Fruit fly (Drosophila melanogaster) whole organism, embryonic: ENCODE results near the gene nudC.

Experiments
- CG12071 ChIP-seq: fragments of 200-800 bp; sonication (Bioruptor generic); optimal IDR thresholded peaks from 3 replicates; lab custom pipeline; 2018; ENCODE audit warnings: missing biosample characterization, mild to moderate bottlenecking, missing genetic modification characterization
- CG14014 ChIP-seq: fragments of 200-800 bp; sonication (Bioruptor generic); IDR thresholded peaks from 2 replicates; pipeline ENCODE4 v1.3.6; 2022; ENCODE audit warnings: missing biosample characterization, missing genetic modification characterization
- CG14667 ChIP-seq: fragments of 200-800 bp; sonication (Bioruptor generic); IDR thresholded peaks from 2 replicates; pipeline ENCODE4 v1.3.6; 2022; ENCODE audit warnings: missing biosample characterization, missing genetic modification characterization
- CG14710 ChIP-seq: fragments of 200-800 bp; sonication (Bioruptor generic); optimal IDR thresholded peaks from 3 replicates; lab custom pipeline; 2019; ENCODE audit warnings: missing biosample characterization, mild to moderate bottlenecking, missing genetic modification characterization, moderate library complexity
- CG1529 ChIP-seq: fragments of 200-800 bp; sonication (Bioruptor generic); optimal IDR thresholded peaks from 3 replicates; lab custom pipeline; 2018; ENCODE audit warnings: missing biosample characterization, missing genetic modification characterization
- CG16863 ChIP-seq: fragments of 200-800 bp; sonication (Bioruptor generic); optimal IDR thresholded peaks from 3 replicates; lab custom pipeline; 2016; ENCODE audit warnings: missing biosample characterization, missing genetic modification characterization
- CG17361 ChIP-seq: fragments of 200-800 bp; sonication (Bioruptor generic); IDR thresholded peaks from 3 replicates; pipeline ENCODE4 v1.3.6; 2022; ENCODE audit warnings: missing biosample characterization, missing genetic modification characterization
- CG17912 ChIP-seq: fragments of 200-800 bp; sonication (Bioruptor generic); optimal IDR thresholded peaks from 2 replicates; lab custom pipeline; 2018; ENCODE audit warnings: missing biosample characterization, mild to moderate bottlenecking, missing genetic modification characterization
- CG2116 ChIP-seq: fragments of 200-800 bp; sonication (Bioruptor generic); optimal IDR thresholded peaks from 3 replicates; lab custom pipeline; 2018; ENCODE audit warnings: missing biosample characterization, mild to moderate bottlenecking, missing genetic modification characterization
- CG30403 ChIP-seq: fragments of 200-800 bp; sonication (Bioruptor generic); optimal IDR thresholded peaks from 3 replicates; lab custom pipeline; 2016; ENCODE audit warnings: missing biosample characterization, missing genetic modification characterization
- CG31388 ChIP-seq: fragments of 200-800 bp; sonication (Bioruptor generic); optimal IDR thresholded peaks from 2 replicates; lab custom pipeline; 2016; ENCODE audit warnings: missing biosample characterization, missing genetic modification characterization
- CG33213 ChIP-seq: fragments of 200-800 bp; sonication (Bioruptor generic); optimal IDR thresholded peaks from 3 replicates; lab custom pipeline; 2016; ENCODE audit warnings: missing biosample characterization, missing genetic modification characterization
- CG34376 ChIP-seq: fragments of 200-800 bp; sonication (Bioruptor generic); optimal IDR thresholded peaks from 2 replicates; lab custom pipeline; 2018; ENCODE audit warnings: missing biosample characterization, mild to moderate bottlenecking, missing genetic modification characterization
- CG4404 ChIP-seq: fragments of 200-800 bp; sonication (Bioruptor generic); IDR thresholded peaks from 2 replicates; pipeline ENCODE4 v1.3.6; 2022; ENCODE audit warnings: missing biosample characterization, missing genetic modification characterization
- CG5180 ChIP-seq: fragments of 200-800 bp; sonication (Bioruptor generic); optimal IDR thresholded peaks from 3 replicates; lab custom pipeline; 2017; ENCODE audit warnings: missing biosample characterization, missing genetic modification characterization, mild to moderate bottlenecking, moderate library complexity, missing genetic modification reagents
- CG6175 ChIP-seq: fragments of 200-800 bp; sonication (Bioruptor generic); IDR thresholded peaks from 3 replicates; pipeline ENCODE4 v1.3.6; 2022; ENCODE audit warnings: missing biosample characterization, missing genetic modification characterization
- CG6765 ChIP-seq: fragments of 200-800 bp; sonication (Bioruptor generic); optimal IDR thresholded peaks from 3 replicates; lab custom pipeline; 2017; ENCODE audit warnings: missing biosample characterization, mild to moderate bottlenecking, missing genetic modification characterization
- CG7271 ChIP-seq: fragments of 200-800 bp; sonication (Bioruptor generic); optimal IDR thresholded peaks from 2 replicates; lab custom pipeline; 2018; ENCODE audit warnings: missing biosample characterization, mild to moderate bottlenecking, missing genetic modification characterization, moderate library complexity
- CG9437 ChIP-seq: fragments of 200-800 bp; sonication (Bioruptor generic); optimal IDR thresholded peaks from 2 replicates; lab custom pipeline; 2018; ENCODE audit warnings: missing biosample characterization, mild to moderate bottlenecking, missing genetic modification characterization
- CG9932 ChIP-seq: fragments of 200-800 bp; sonication (Bioruptor generic); IDR thresholded peaks from 2 replicates; pipeline ENCODE4 v1.3.6; 2022; ENCODE audit warnings: missing biosample characterization, missing genetic modification characterization
- Dad ChIP-seq: fragments of 200-800 bp; sonication (Bioruptor generic); optimal IDR thresholded peaks from 3 replicates; lab custom pipeline; 2016; ENCODE audit warnings: missing biosample characterization, missing genetic modification characterization
- HHEX ChIP-seq: fragments of 200-800 bp; sonication (Bioruptor generic); optimal IDR thresholded peaks from 3 replicates; lab custom pipeline; 2017; ENCODE audit warnings: missing biosample characterization, mild to moderate bottlenecking, missing genetic modification characterization, missing genetic modification reagents
- MBD-R2 ChIP-seq: fragments of 200-800 bp; sonication (Bioruptor generic); IDR thresholded peaks from 2 replicates; pipeline ENCODE4 v1.3.6; 2022; ENCODE audit warnings: missing biosample characterization, missing genetic modification characterization
- Six4 ChIP-seq: fragments of 200-800 bp; sonication (Bioruptor generic); optimal IDR thresholded peaks from 2 replicates; lab custom pipeline; 2016; ENCODE audit warnings: missing biosample characterization, missing genetic modification characterization
- Sox100B ChIP-seq: fragments of 200-800 bp; sonication (Bioruptor generic); optimal IDR thresholded peaks from 3 replicates; lab custom pipeline; 2018; ENCODE audit warnings: missing biosample characterization, mild to moderate bottlenecking, missing genetic modification characterization
- Sox102F ChIP-seq: fragments of 200-800 bp; sonication (Bioruptor generic); optimal IDR thresholded peaks from 2 replicates; lab custom pipeline; 2018; ENCODE audit warnings: missing biosample characterization, mild to moderate bottlenecking, missing genetic modification characterization, moderate library complexity
- Stat92E ChIP-seq, 3 experiments: fragments of >200 bp in 2 of 3; fragments of 200-800 bp in 1 of 3; sonication (Bioruptor generic) in 1 of 3; optimal IDR thresholded peaks; 2 replicates each; lab custom pipeline; 2017 to 2019; ENCODE audit warnings: missing biosample characterization in 3 of 3, missing genetic modification characterization in 3 of 3, mild to moderate bottlenecking in 1 of 3, moderate library complexity in 1 of 3
- Tbp ChIP-seq: fragments of >200 bp; optimal IDR thresholded peaks from 2 replicates; lab custom pipeline; 2018; ENCODE audit warnings: missing biosample characterization, missing genetic modification characterization
- Xrp1 ChIP-seq: fragments of 200-800 bp; sonication (Bioruptor generic); IDR thresholded peaks from 2 replicates; pipeline ENCODE4 v1.3.6; 2022; ENCODE audit warnings: missing biosample characterization, missing genetic modification characterization
- ase ChIP-seq: fragments of 200-800 bp; sonication (Bioruptor generic); IDR thresholded peaks from 3 replicates; pipeline ENCODE4 v1.3.6; 2022; ENCODE audit warnings: missing biosample characterization, missing genetic modification characterization
- bigmax ChIP-seq: fragments of 200-800 bp; sonication (Bioruptor generic); optimal IDR thresholded peaks from 2 replicates; lab custom pipeline; 2018; ENCODE audit warnings: missing biosample characterization, mild to moderate bottlenecking, missing genetic modification characterization
- cato ChIP-seq: fragments of 200-800 bp; sonication (Bioruptor generic); optimal IDR thresholded peaks from 2 replicates; lab custom pipeline; 2016; ENCODE audit warnings: missing biosample characterization, missing genetic modification characterization, borderline replicate concordance
- ci ChIP-seq: fragments of 200-800 bp; sonication (Bioruptor generic); IDR thresholded peaks from 3 replicates; pipeline ENCODE4 v1.3.6; 2022; ENCODE audit warnings: missing biosample characterization, missing genetic modification characterization
- crp ChIP-seq, 2 experiments: fragments of 200-800 bp; sonication (Bioruptor generic); optimal IDR thresholded peaks; 2 replicates in 1 of 2; 3 replicates in 1 of 2; lab custom pipeline; 2017; ENCODE audit warnings: missing biosample characterization in 2 of 2, missing genetic modification characterization in 2 of 2, mild to moderate bottlenecking in 1 of 2, moderate library complexity in 1 of 2
- ems ChIP-seq: fragments of 200-800 bp; sonication (Bioruptor generic); optimal IDR thresholded peaks from 3 replicates; lab custom pipeline; 2016; ENCODE audit warnings: missing biosample characterization, missing genetic modification characterization
- ewg ChIP-seq: fragments of 200-800 bp; sonication (Bioruptor generic); optimal IDR thresholded peaks from 3 replicates; lab custom pipeline; 2017; ENCODE audit warnings: mild to moderate bottlenecking, missing biosample characterization, missing genetic modification reagents, missing genetic modification characterization
- fd64A ChIP-seq: fragments of 200-800 bp; sonication (Bioruptor generic); optimal IDR thresholded peaks from 3 replicates; lab custom pipeline; 2018; ENCODE audit warnings: missing biosample characterization, mild to moderate bottlenecking, missing genetic modification characterization
- gfzf ChIP-seq: fragments of 200-800 bp; sonication (Bioruptor generic); optimal IDR thresholded peaks from 2 replicates; lab custom pipeline; 2016; ENCODE audit warnings: missing biosample characterization, mild to moderate bottlenecking, missing genetic modification characterization, moderate library complexity
- ken ChIP-seq: fragments of 200-800 bp; sonication (Bioruptor generic); IDR thresholded peaks from 3 replicates; pipeline ENCODE4 v1.3.6; 2022; ENCODE audit warnings: missing biosample characterization, missing genetic modification characterization
- luna ChIP-seq: fragments of 200-800 bp; sonication (Bioruptor generic); optimal IDR thresholded peaks from 2 replicates; lab custom pipeline; 2016; ENCODE audit warnings: missing biosample characterization, missing genetic modification characterization
- nom ChIP-seq: fragments of 200-800 bp; sonication (Bioruptor generic); optimal IDR thresholded peaks from 2 replicates; lab custom pipeline; 2017; ENCODE audit warnings: missing biosample characterization, missing genetic modification characterization, mild to moderate bottlenecking, moderate library complexity, missing genetic modification reagents
- peb ChIP-seq: fragments of 200-800 bp; sonication (Bioruptor generic); IDR thresholded peaks from 2 replicates; pipeline ENCODE4 v1.3.6; 2022; ENCODE audit warnings: missing biosample characterization, missing genetic modification characterization
- pho ChIP-seq: fragments of 200-800 bp; sonication (Bioruptor generic); optimal IDR thresholded peaks from 2 replicates; lab custom pipeline; 2016; ENCODE audit warnings: missing biosample characterization, missing genetic modification characterization
- pita ChIP-seq: fragments of 200-800 bp; sonication (Bioruptor generic); optimal IDR thresholded peaks from 2 replicates; lab custom pipeline; 2017; ENCODE audit warnings: missing biosample characterization, mild to moderate bottlenecking, missing genetic modification characterization
- salm ChIP-seq: fragments of 200-800 bp; sonication (Bioruptor generic); optimal IDR thresholded peaks from 2 replicates; lab custom pipeline; 2018; ENCODE audit warnings: missing biosample characterization, mild to moderate bottlenecking, missing genetic modification characterization
- sisA ChIP-seq: fragments of 200-800 bp; sonication (Bioruptor generic); IDR thresholded peaks from 2 replicates; pipeline ENCODE4 v1.3.6; 2022; ENCODE audit warnings: missing biosample characterization, missing genetic modification characterization
- tgo ChIP-seq: fragments of 200-800 bp; sonication (Bioruptor generic); IDR thresholded peaks from 3 replicates; pipeline ENCODE4 v1.3.6; 2022; ENCODE audit warnings: missing biosample characterization, missing genetic modification characterization
- trem ChIP-seq: fragments of 200-800 bp; optimal IDR thresholded peaks from 3 replicates; lab custom pipeline; 2019; ENCODE audit warnings: missing biosample characterization, mild to moderate bottlenecking, missing genetic modification characterization, moderate library complexity
- wdn ChIP-seq: fragments of 200-800 bp; sonication (Bioruptor generic); IDR thresholded peaks from 2 replicates; pipeline ENCODE4 v1.3.6; 2022; ENCODE audit warnings: missing biosample characterization, missing genetic modification characterization
- zen2 ChIP-seq: fragments of 200-800 bp; sonication (Bioruptor generic); IDR thresholded peaks from 3 replicates; pipeline ENCODE4 v1.3.6; 2022; ENCODE audit warnings: missing biosample characterization, missing genetic modification characterization; ENCODE audit not compliant: partially characterized antibody

The nudC gene

DNA sequence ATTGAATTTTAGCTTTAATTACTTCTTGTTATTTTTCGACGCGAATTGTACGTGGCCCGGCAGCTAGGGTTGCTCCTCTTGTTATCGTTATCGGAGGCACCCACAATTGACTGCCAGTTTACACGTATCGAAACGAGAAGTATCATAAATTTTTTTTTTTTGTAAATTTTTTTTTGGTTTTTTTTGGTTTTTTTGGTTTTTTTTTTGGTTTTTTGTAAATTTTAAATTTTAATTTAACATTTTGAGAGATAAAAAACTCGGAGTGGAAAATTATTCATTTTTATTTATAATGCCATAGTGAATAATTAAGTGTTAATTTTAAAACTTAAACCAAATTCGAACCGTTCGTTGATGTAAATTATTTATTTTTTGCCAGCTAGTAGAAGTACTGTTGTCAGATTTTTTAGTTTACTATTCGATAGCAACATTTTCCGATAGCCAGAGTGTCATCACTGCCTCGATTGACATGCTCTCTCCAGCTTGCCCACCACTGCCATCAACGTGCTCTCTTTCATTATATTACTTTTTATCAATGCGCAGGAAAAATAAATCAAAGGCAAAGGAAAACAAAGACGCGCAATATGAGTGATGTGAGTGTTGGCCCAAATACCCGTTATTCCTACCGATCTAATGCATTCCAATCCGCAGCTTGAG, 40.3 kb downstream of the nudC start, which contains the start of the genes kud and Zcchc7 (continued):
- TF ChIP-seq CG14710 (tag; lab: Kevin White, UChicago) (peak; percentile 78), ken (GFP tag; lab: Robert Waterston, UW) (no peak), CG17361 (GFP tag; lab: Robert Waterston, UW) (no peak; the same call in none of the 3 replicates), ewg (GFP tag; lab: Kevin White, UChicago) (peak; percentile 64), trem (tag; lab: Kevin White, UChicago) (peak; percentile 70), bigmax (GFP tag; lab: Kevin White, UChicago) (no peak), Sox102F (GFP tag; lab: Kevin White, UChicago) (no peak), ase (no peak), zen2 (no peak), nom (GFP tag; lab: Kevin White, UChicago) (peak; percentile 22), CG2116 (GFP tag; lab: Kevin White, UChicago) (peak; percentile 99), CG16863 (GFP tag; lab: Kevin White, UChicago) (peak; percentile 13), tgo (GFP tag; lab: Robert Waterston, UW) (no peak), CG4404 (GFP tag; lab: Robert Waterston, UW) (peak; percentile 16; the same call in 1 of the 2 replicates), salm (no peak), Xrp1 (GFP tag; lab: Robert Waterston, UW) (no peak), CG34376 (GFP tag; lab: Kevin White, UChicago) (peak; percentile 77), CG5180 (GFP tag; lab: Kevin White, UChicago) (no peak), gfzf (GFP tag; lab: Kevin White, UChicago) (no peak), CG17912 (GFP tag; lab: Kevin White, UChicago) (no peak), fd64A (GFP tag; lab: Kevin White, UChicago) (no peak), CG1529 (GFP tag; lab: Kevin White, UChicago) (no peak), peb (GFP tag; lab: Robert Waterston, UW) (no peak), CG14667 (GFP tag; lab: Robert Waterston, UW) (no peak), Sox100B (GFP tag; lab: Kevin White, UChicago) (no peak), CG6765 (GFP tag; lab: Kevin White, UChicago) (no peak), cato (GFP tag; lab: Kevin White, UChicago) (peak; percentile 30), CG9437 (GFP tag; lab: Kevin White, UChicago) (peak; percentile 57), CG30403 (GFP tag; lab: Kevin White, UChicago) (peak; percentile 77), crp (GFP tag; optimal IDR thresholded peaks at IDR 0.05; lab: Kevin White, UChicago) (peak in 1 of 2 experiments; percentile 6), CG33213 (GFP tag; lab: Kevin White, UChicago) (peak; percentile 9), Dad (GFP tag; lab: Kevin White, UChicago) (peak; percentile 58), sisA (GFP tag; lab: Robert Waterston, UW) (peak; percentile 12; the same call in 1 of the 2 replicates), CG12071 (GFP tag; lab: Kevin White, UChicago) (no peak), Six4 (peak; percentile 7), CG31388 (GFP tag; lab: Kevin White, UChicago) (peak; percentile 6), Tbp (GFP tag; lab: Kevin White, UChicago) (peak; percentile 70), wdn (GFP tag; lab: Robert Waterston, UW) (no peak), pho (GFP tag; lab: Kevin White, UChicago) (peak; percentile 74), MBD-R2 (GFP tag; lab: Robert Waterston, UW) (peak; percentile 39; the same call in 1 of the 2 replicates), Stat92E (GFP tag; optimal IDR thresholded peaks at IDR 0.05; lab: Kevin White, UChicago) (no peak), pita (GFP tag; lab: Kevin White, UChicago) (no peak), CG7271 (tag; lab: Kevin White, UChicago) (no peak), HHEX (GFP tag; lab: Kevin White, UChicago) (no peak), ems (peak; percentile 42), ci (no peak), luna (GFP tag; lab: Kevin White, UChicago) (no peak), CG9932 (GFP tag; lab: Robert Waterston, UW) (peak; percentile 72), CG6175 (no peak), CG14014 (GFP tag; lab: Robert Waterston, UW) (no peak)
- TF ChIP-seq, all 482 proteins: peak for 214
